Worm (Caenorhabditis elegans) whole organism, young adult: ENCODE measurements around the gene C24H10.3.

Source experiments
- B0336.3 ChIP-seq: fragments of 200-800 bp; sonication (Bioruptor generic); IDR thresholded peaks from 2 replicates; pipeline ENCODE4 v1.3.6; 2022; ENCODE audit warnings: missing genetic modification characterization, missing compliant biosample characterization
- F57A8.1 ChIP-seq: fragments of 200-800 bp; sonication (Bioruptor generic); optimal IDR thresholded peaks from 2 replicates; lab custom pipeline; 2018; ENCODE audit warnings: mild to moderate bottlenecking, missing genetic modification characterization, moderate library complexity, missing compliant biosample characterization
- atf-7 ChIP-seq: sonication (generic microtip); optimal IDR thresholded peaks from 2 replicates; lab custom pipeline; 2017; ENCODE audit warnings: mild to moderate bottlenecking, missing genetic modification characterization, missing compliant biosample characterization
- athp-1 ChIP-seq: sonication (generic microtip); optimal IDR thresholded peaks from 2 replicates; lab custom pipeline; 2017; ENCODE audit warnings: mild to moderate bottlenecking, missing genetic modification characterization, missing compliant biosample characterization
- cebp-2 ChIP-seq: fragments of 200-800 bp; sonication (Bioruptor generic); IDR thresholded peaks from 2 replicates; pipeline ENCODE4 v1.3.6; 2022; ENCODE audit warnings: missing genetic modification characterization, missing compliant biosample characterization
- die-1 ChIP-seq: sonication (generic microtip); optimal IDR thresholded peaks from 2 replicates; lab custom pipeline; 2016; ENCODE audit warnings: missing genotype, mild to moderate bottlenecking, missing genetic modification characterization, missing compliant biosample characterization
- ets-4 ChIP-seq: fragments of 200-800 bp; sonication (Bioruptor generic); optimal IDR thresholded peaks from 2 replicates; lab custom pipeline; 2018; ENCODE audit warnings: mild to moderate bottlenecking, missing genetic modification characterization, missing compliant biosample characterization
- hmg-1.2 ChIP-seq: fragments of 200-800 bp; sonication (Bioruptor generic); IDR thresholded peaks from 2 replicates; pipeline ENCODE4 v1.3.6; 2022; ENCODE audit warnings: missing genetic modification reagents, missing genetic modification characterization, missing compliant biosample characterization
- hsf-1 ChIP-seq: fragments of 200-800 bp; sonication (Bioruptor generic); IDR thresholded peaks from 2 replicates; pipeline ENCODE4 v1.3.6; 2022; ENCODE audit warnings: missing genetic modification reagents, missing genetic modification characterization, missing compliant biosample characterization
- sea-2 ChIP-seq: fragments of 200-800 bp; sonication (Bioruptor generic); IDR thresholded peaks from 2 replicates; pipeline ENCODE4 v1.3.6; 2022; ENCODE audit warnings: missing genetic modification characterization, missing compliant biosample characterization
- unc-130 ChIP-seq: sonication (generic microtip); optimal IDR thresholded peaks from 2 replicates; lab custom pipeline; 2016; ENCODE audit warnings: missing genetic modification reagents, missing genetic modification characterization, missing compliant biosample characterization
- ztf-18 ChIP-seq: sonication (generic microtip); optimal IDR thresholded peaks from 2 replicates; lab custom pipeline; 2016; ENCODE audit warnings: missing genotype, mild to moderate bottlenecking, missing genetic modification characterization, missing compliant biosample characterization
- ztf-28 ChIP-seq: fragments of 200-800 bp; sonication (Bioruptor generic); IDR thresholded peaks from 2 replicates; pipeline ENCODE4 v1.3.6; 2022; ENCODE audit warnings: missing genetic modification reagents, missing genetic modification characterization, missing compliant biosample characterization

DNA sequence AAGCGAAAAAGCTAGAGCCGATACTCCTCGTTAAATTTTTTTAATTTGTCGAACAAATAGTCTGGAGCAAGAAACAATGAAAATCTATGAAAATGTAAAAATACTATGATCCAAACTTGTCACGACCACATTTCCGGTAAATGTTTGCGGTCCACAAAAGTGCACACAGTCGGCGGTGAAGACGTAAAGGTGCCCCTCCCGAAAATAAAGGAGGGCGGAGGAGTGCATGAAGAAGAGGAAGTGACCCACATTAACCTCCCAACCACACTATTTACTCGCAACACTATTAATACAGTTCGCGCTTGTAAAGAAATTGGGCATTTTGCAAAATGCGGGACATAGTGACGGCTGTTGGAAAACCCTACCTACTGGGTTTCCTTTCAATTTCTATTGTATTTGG lies 20.8 kb upstream of the C24H10.3 start:
- TF ChIP-seq hmg-1.2 = no peak
- TF ChIP-seq ztf-18 (tag; lab: Kevin White, UChicago) = no peak
- no peak for TF ChIP-seq ztf-28
- TF ChIP-seq atf-7 (tag; lab: Kevin White, UChicago) = no peak
- TF ChIP-seq die-1 (tag; lab: Kevin White, UChicago) = no peak
- no peak for TF ChIP-seq unc-130 (GFP tag; lab: Kevin White, UChicago)
- TF ChIP-seq hsf-1 = no peak
- no peak for TF ChIP-seq athp-1 (tag; lab: Kevin White, UChicago)
- no peak for TF ChIP-seq F57A8.1 (GFP tag; lab: Kevin White, UChicago)
- TF ChIP-seq sea-2 (GFP tag; lab: Robert Waterston, UW) = no peak
- no peak for TF ChIP-seq ets-4 (GFP tag; lab: Kevin White, UChicago)
- TF ChIP-seq B0336.3 (GFP tag; lab: Robert Waterston, UW) = no peak
- no peak for TF ChIP-seq cebp-2 (GFP tag; lab: Robert Waterston, UW)
